Fruit fly (Drosophila melanogaster): ENCODE measurements around the gene CG44002.

DNA sequence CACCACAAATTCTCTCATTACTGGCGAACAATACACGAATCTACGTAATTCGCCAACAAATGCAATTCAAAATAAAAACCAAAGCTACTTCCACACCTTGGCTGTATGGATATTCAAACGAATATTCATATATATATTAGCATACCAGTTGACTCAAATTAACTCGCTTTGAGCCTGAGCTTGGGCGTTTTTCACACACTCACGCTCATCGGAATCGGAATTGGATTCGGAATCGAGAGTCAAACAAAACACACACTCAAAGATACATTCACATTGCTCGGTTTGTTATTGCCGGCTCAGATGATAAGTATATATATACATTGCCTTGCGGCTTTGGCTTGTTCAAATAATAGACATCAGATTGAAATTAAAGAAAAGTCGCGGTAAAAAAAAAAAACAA is 48.7 kb downstream of the CG44002 start:
- TF ChIP-seq Myc (optimal IDR thresholded peaks at IDR 0.05) (no peak), ttk (optimal IDR thresholded peaks at IDR 0.05) (no peak), psq (optimal IDR thresholded peaks at IDR 0.05) (no peak), insv (optimal IDR thresholded peaks at IDR 0.05) (no peak), Sin3A (optimal IDR thresholded peaks at IDR 0.05) (no peak)
